Comparison of ENCODE assay signal across 1 worm cellular context in the genomic region with DNA sequence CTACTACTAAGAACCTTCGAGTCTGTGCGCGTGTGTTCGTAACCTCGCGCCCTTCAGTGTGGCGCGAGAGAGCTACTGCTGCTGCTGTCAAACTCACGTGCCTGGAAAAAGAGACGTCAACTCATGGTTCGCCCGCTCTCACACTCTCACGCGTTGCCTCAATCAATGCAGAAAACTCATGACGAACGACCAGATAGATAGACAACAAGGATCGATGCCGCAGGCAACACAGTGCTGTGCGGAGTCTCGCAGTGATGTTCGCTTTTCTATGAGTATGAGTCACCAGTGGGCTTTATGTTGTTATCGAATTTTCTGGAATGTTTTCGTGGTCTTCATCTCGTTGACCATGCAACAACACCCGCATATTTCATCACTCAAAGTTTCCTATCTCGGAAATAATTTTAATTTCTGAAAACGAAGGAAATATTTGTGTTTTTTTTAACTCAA.
TF ChIP-seq lines count a peak whose summit lies in the region.

No protein-coding gene starts in this region.

TF ChIP-seq in whole organism, L4 larva, 104 proteins besides CTCF, POLR2A, EP300 and RAD21 (continued from another document):
- no peak for TF ChIP-seq ztf-11 (tag; optimal IDR thresholded peaks at IDR 0.05; lab: Kevin White, UChicago)
- TF ChIP-seq nhr-237 (tag; optimal IDR thresholded peaks at IDR 0.05; lab: Kevin White, UChicago), result no peak
- peak; percentile 95 for TF ChIP-seq hlh-11 (tag; optimal IDR thresholded peaks at IDR 0.05; lab: Kevin White, UChicago)
- TF ChIP-seq ZK546.5 (tag; optimal IDR thresholded peaks at IDR 0.05; lab: Kevin White, UChicago), result no peak
- peak; percentile 74; the same call in 1 of the 2 replicates for TF ChIP-seq lin-1 (GFP tag; IDR thresholded peaks at IDR 0.05; lab: Robert Waterston, UW)
- no peak for TF ChIP-seq Y5F2A.4 (GFP tag; optimal IDR thresholded peaks at IDR 0.05; lab: Kevin White, UChicago)
- peak; percentile 85 for TF ChIP-seq nhr-28 (tag; optimal IDR thresholded peaks at IDR 0.05; lab: Kevin White, UChicago)
- 0 out of 2 replicates have a peak, but pooled peaks have one; percentile 29 for TF ChIP-seq D1046.2 (GFP tag; IDR thresholded peaks at IDR 0.05; lab: Robert Waterston, UW)
- peak; percentile 63 for TF ChIP-seq T20F7.1 (GFP tag; optimal IDR thresholded peaks at IDR 0.05; lab: Kevin White, UChicago)
- TF ChIP-seq lin-39 (tag; optimal IDR thresholded peaks at IDR 0.05; lab: Kevin White, UChicago), result no peak
- no peak for TF ChIP-seq F26F4.8 (GFP tag; conservative IDR thresholded peaks at IDR 0.05; lab: Robert Waterston, UW)
- no peak for TF ChIP-seq ZK337.2 (GFP tag; IDR thresholded peaks at IDR 0.05; lab: Robert Waterston, UW)
- TF ChIP-seq F44E2.7 (GFP tag; IDR thresholded peaks at IDR 0.05; lab: Robert Waterston, UW), result no peak
